Fruit fly (Drosophila melanogaster): ENCODE results near the gene P5CS.

- TF ChIP-seq Myc (optimal IDR thresholded peaks at IDR 0.05): no peak
- TF ChIP-seq psq (optimal IDR thresholded peaks at IDR 0.05): no peak
- no peak for TF ChIP-seq ttk (optimal IDR thresholded peaks at IDR 0.05)
- no peak for TF ChIP-seq h (optimal IDR thresholded peaks at IDR 0.05)
- no peak for TF ChIP-seq insv (optimal IDR thresholded peaks at IDR 0.05)
Observed at dm6 chr3L:22029670-22030069, 57.9 kb downstream of the P5CS start, which contains the start of gene CG43392.
